Worm (Caenorhabditis elegans) whole organism, mixed stage, embryonic: ENCODE results near the gene fbxa-76.

Experiments used
- M03D4.4 ChIP-seq: sonication (generic microtip); optimal IDR thresholded peaks from 2 replicates; lab custom pipeline; 2017; ENCODE audit warnings: mild to moderate bottlenecking, missing genetic modification characterization, missing compliant biosample characterization
- blmp-1 ChIP-seq: fragments of 150-350 bp; optimal IDR thresholded peaks from 2 replicates; lab custom pipeline; 2014; ENCODE audit warnings: missing biosample characterization, missing genetic modification characterization
- ceh-39 ChIP-seq: fragments of 150-350 bp; optimal IDR thresholded peaks from 2 replicates; lab custom pipeline; 2014; ENCODE audit warnings: missing biosample characterization, missing genetic modification characterization
- ceh-43 ChIP-seq: fragments of 200-800 bp; sonication (Bioruptor generic); optimal IDR thresholded peaks from 2 replicates; lab custom pipeline; 2018; ENCODE audit warnings: mild to moderate bottlenecking, missing genetic modification characterization, moderate library complexity, missing compliant biosample characterization
- ceh-83 ChIP-seq: fragments of 200-800 bp; sonication (Bioruptor generic); optimal IDR thresholded peaks from 2 replicates; lab custom pipeline; 2018; ENCODE audit warnings: mild to moderate bottlenecking, missing genetic modification characterization, missing compliant biosample characterization
- ces-1 ChIP-seq: fragments of 150-350 bp; optimal IDR thresholded peaks from 2 replicates; lab custom pipeline; 2014; ENCODE audit warnings: missing biosample characterization, missing genetic modification reagents, missing genetic modification characterization
- cnd-1 ChIP-seq: fragments of 200-800 bp; sonication (Bioruptor generic); optimal IDR thresholded peaks from 2 replicates; lab custom pipeline; 2018; ENCODE audit warnings: mild to moderate bottlenecking, missing genetic modification characterization, missing compliant biosample characterization
- drap-1 ChIP-seq: fragments of 200-800 bp; sonication (Bioruptor generic); optimal IDR thresholded peaks from 3 replicates; lab custom pipeline; 2018; ENCODE audit warnings: mild to moderate bottlenecking, missing genetic modification characterization, missing compliant biosample characterization
- elt-1 ChIP-seq: sonication (generic microtip); optimal IDR thresholded peaks from 2 replicates; lab custom pipeline; 2017; ENCODE audit warnings: missing genetic modification characterization, mild to moderate bottlenecking, missing compliant biosample characterization, antibody characterized with exemption, moderate library complexity, borderline replicate concordance; ENCODE audit not compliant: insufficient read depth
- elt-3 ChIP-seq: fragments of 150-350 bp; optimal IDR thresholded peaks from 2 replicates; lab custom pipeline; 2014; ENCODE audit warnings: missing biosample characterization, missing genetic modification characterization
- flh-1 ChIP-seq: fragments of 200-800 bp; sonication (Bioruptor generic); optimal IDR thresholded peaks from 2 replicates; lab custom pipeline; 2018; ENCODE audit warnings: mild to moderate bottlenecking, missing genetic modification characterization, moderate library complexity, missing compliant biosample characterization
- ham-2 ChIP-seq: fragments of 200-800 bp; sonication (Bioruptor generic); optimal IDR thresholded peaks from 2 replicates; lab custom pipeline; 2018; ENCODE audit warnings: mild to moderate bottlenecking, missing genetic modification characterization, missing compliant biosample characterization
- hlh-1 ChIP-seq: fragments of 150-350 bp; optimal IDR thresholded peaks from 2 replicates; lab custom pipeline; 2014; ENCODE audit warnings: missing biosample characterization, missing genetic modification reagents, missing genetic modification characterization
- lsy-2 ChIP-seq: fragments of 150-350 bp; optimal IDR thresholded peaks from 2 replicates; lab custom pipeline; 2014; ENCODE audit warnings: missing biosample characterization, missing genetic modification characterization
- nhr-12 ChIP-seq: fragments of 150-350 bp; optimal IDR thresholded peaks from 2 replicates; lab custom pipeline; 2014; ENCODE audit warnings: missing biosample characterization, missing genetic modification characterization
- nhr-2 ChIP-seq: fragments of 150-350 bp; optimal IDR thresholded peaks from 2 replicates; lab custom pipeline; 2014; ENCODE audit warnings: missing biosample characterization, missing genetic modification characterization
- nhr-237 ChIP-seq: fragments of 150-350 bp; optimal IDR thresholded peaks from 2 replicates; lab custom pipeline; 2014; ENCODE audit warnings: missing biosample characterization, missing genetic modification characterization
- nhr-28 ChIP-seq: fragments of 150-350 bp; optimal IDR thresholded peaks from 2 replicates; lab custom pipeline; 2014; ENCODE audit warnings: missing biosample characterization, missing genetic modification characterization
- nhr-76 ChIP-seq: sonication (generic microtip); optimal IDR thresholded peaks from 2 replicates; lab custom pipeline; 2017; ENCODE audit warnings: missing biosample characterization, missing genetic modification characterization
- pha-4 ChIP-seq: fragments of 150-350 bp; optimal IDR thresholded peaks from 2 replicates; lab custom pipeline; 2018; ENCODE audit warnings: missing biosample characterization, missing genetic modification reagents, missing genetic modification characterization
- snpc-4 ChIP-seq: fragments of 150-350 bp; optimal IDR thresholded peaks from 2 replicates; lab custom pipeline; 2014; ENCODE audit warnings: missing biosample characterization, missing genetic modification characterization
- tbx-8 ChIP-seq: fragments of 200-800 bp; sonication (Bioruptor generic); optimal IDR thresholded peaks from 2 replicates; lab custom pipeline; 2018; ENCODE audit warnings: mild to moderate bottlenecking, missing genetic modification characterization, moderate library complexity, missing compliant biosample characterization
- unc-120 ChIP-seq: sonication (generic microtip); optimal IDR thresholded peaks from 2 replicates; lab custom pipeline; 2017; ENCODE audit warnings: missing genetic modification characterization, missing compliant biosample characterization; ENCODE audit not compliant: poor library complexity, severe bottlenecking
- unc-62 ChIP-seq: fragments of 150-350 bp; optimal IDR thresholded peaks from 2 replicates; lab custom pipeline; 2014; ENCODE audit warnings: missing biosample characterization, missing genetic modification reagents, missing genetic modification characterization
- zip-8 ChIP-seq: fragments of 150-350 bp; optimal IDR thresholded peaks from 2 replicates; lab custom pipeline; 2014; ENCODE audit warnings: missing biosample characterization, missing genetic modification characterization
- ztf-11 ChIP-seq: fragments of 150-350 bp; optimal IDR thresholded peaks from 2 replicates; lab custom pipeline; 2014; ENCODE audit warnings: missing biosample characterization, missing genetic modification characterization

Gene fbxa-76

ce11 chrIII:1249111-1249583 is at the start of gene fbxa-76, which contains the start of gene fbxa-77:
Gene fbxa-76 (minus strand): TSS chrIII:1249161.
Gene fbxa-77 (plus strand): TSS chrIII:1249475.
- TF ChIP-seq unc-62 (GFP tag; lab: Kevin White, UChicago): no peak
- TF ChIP-seq nhr-2 (tag; lab: Kevin White, UChicago): no peak
- no peak for TF ChIP-seq nhr-237 (tag; lab: Kevin White, UChicago)
- no peak for TF ChIP-seq ham-2 (GFP tag; lab: Kevin White, UChicago)
- no peak for TF ChIP-seq ceh-39 (tag; lab: Kevin White, UChicago)
- TF ChIP-seq hlh-1 (tag; lab: Kevin White, UChicago): no peak
- TF ChIP-seq nhr-76: no peak
- no peak for TF ChIP-seq pha-4 (tag; lab: Kevin White, UChicago)
- TF ChIP-seq M03D4.4 (tag; lab: Kevin White, UChicago): no peak
- no peak for TF ChIP-seq ceh-43 (GFP tag; lab: Kevin White, UChicago)

- no peak for TF ChIP-seq M03D4.4 (tag; lab: Kevin White, UChicago)
- no peak for TF ChIP-seq ham-2 (GFP tag; lab: Kevin White, UChicago)
- TF ChIP-seq elt-3: no peak
- TF ChIP-seq, all 35 proteins: peak for 0
These were observed 48.6 kb upstream of the fbxa-76 start, which contains the start of gene fbxa-28 for ce11 chrIII:1297604-1298003. Gene fbxa-28 (plus strand): TSS chrIII:1297904.

- TF ChIP-seq ceh-43 (GFP tag; lab: Kevin White, UChicago): no peak
- TF ChIP-seq cnd-1 (tag; lab: Kevin White, UChicago): no peak
- no peak for TF ChIP-seq nhr-12 (tag; lab: Kevin White, UChicago)
- TF ChIP-seq hlh-1 (tag; lab: Kevin White, UChicago): no peak
- no peak for TF ChIP-seq flh-1
- TF ChIP-seq zip-8: no peak
- TF ChIP-seq blmp-1 (tag; lab: Kevin White, UChicago): no peak
- no peak for TF ChIP-seq pha-4 (tag; lab: Kevin White, UChicago)
- no peak for TF ChIP-seq snpc-4
- no peak for TF ChIP-seq nhr-76
- TF ChIP-seq ztf-11 (tag; lab: Kevin White, UChicago): no peak
- TF ChIP-seq nhr-2 (tag; lab: Kevin White, UChicago): no peak
- TF ChIP-seq, all 35 proteins: peak for 0
These were observed 46.3 kb upstream of the fbxa-76 start, which contains the start of gene fbxa-35 for ce11 chrIII:1295149-1295716. Gene fbxa-35 (plus strand): TSS chrIII:1295666.

- TF ChIP-seq lsy-2 (tag; lab: Kevin White, UChicago): no peak
- no peak for TF ChIP-seq hlh-1 (tag; lab: Kevin White, UChicago)
- no peak for TF ChIP-seq drap-1 (GFP tag; lab: Kevin White, UChicago)
These were observed 44.2 kb upstream of the fbxa-76 start, which contains the start of gene fbxa-36 for ce11 chrIII:1293135-1293534. Gene fbxa-36 (minus strand): TSS chrIII:1293235.

- TF ChIP-seq blmp-1 (tag; lab: Kevin White, UChicago): no peak
- no peak for TF ChIP-seq elt-1 (tag; lab: Kevin White, UChicago)
These were observed 40.2 kb upstream of the fbxa-76 start for ce11 chrIII:1289139-1289538.

- TF ChIP-seq ceh-83: no peak
- no peak for TF ChIP-seq drap-1 (GFP tag; lab: Kevin White, UChicago)
- TF ChIP-seq tbx-8 (GFP tag; lab: Kevin White, UChicago): no peak
- no peak for TF ChIP-seq cnd-1 (tag; lab: Kevin White, UChicago)
- no peak for TF ChIP-seq nhr-28 (tag; lab: Kevin White, UChicago)
- TF ChIP-seq snpc-4: no peak
- no peak for TF ChIP-seq ces-1
- TF ChIP-seq M03D4.4 (tag; lab: Kevin White, UChicago): no peak
- no peak for TF ChIP-seq unc-62 (GFP tag; lab: Kevin White, UChicago)
- no peak for TF ChIP-seq flh-1
- TF ChIP-seq ham-2 (GFP tag; lab: Kevin White, UChicago): no peak
- TF ChIP-seq, all 35 proteins: peak for 0
These were observed 39.6 kb upstream of the fbxa-76 start, which contains the start of gene fbxa-50 for ce11 chrIII:1288473-1289056. Gene fbxa-50 (minus strand): TSS chrIII:1288523.

ce11 chrIII:1284584-1285046 is 35.7 kb upstream of the fbxa-76 start, which contains the start of gene fbxa-37:
Gene fbxa-37 (plus strand): TSS chrIII:1284996.
- TF ChIP-seq ceh-43 (GFP tag; lab: Kevin White, UChicago) (no peak), ztf-11 (tag; lab: Kevin White, UChicago) (no peak), nhr-28 (tag; lab: Kevin White, UChicago) (no peak), hlh-1 (tag; lab: Kevin White, UChicago) (no peak), cnd-1 (tag; lab: Kevin White, UChicago) (no peak), unc-120 (no peak), ceh-83 (no peak), elt-3 (no peak), tbx-8 (GFP tag; lab: Kevin White, UChicago) (no peak), nhr-12 (tag; lab: Kevin White, UChicago) (no peak), ceh-39 (tag; lab: Kevin White, UChicago) (no peak), nhr-237 (tag; lab: Kevin White, UChicago) (no peak)
